Fruit fly (Drosophila melanogaster): Measurements from ENCODE around the gene CG1951.

CG1951 gene

DNA sequence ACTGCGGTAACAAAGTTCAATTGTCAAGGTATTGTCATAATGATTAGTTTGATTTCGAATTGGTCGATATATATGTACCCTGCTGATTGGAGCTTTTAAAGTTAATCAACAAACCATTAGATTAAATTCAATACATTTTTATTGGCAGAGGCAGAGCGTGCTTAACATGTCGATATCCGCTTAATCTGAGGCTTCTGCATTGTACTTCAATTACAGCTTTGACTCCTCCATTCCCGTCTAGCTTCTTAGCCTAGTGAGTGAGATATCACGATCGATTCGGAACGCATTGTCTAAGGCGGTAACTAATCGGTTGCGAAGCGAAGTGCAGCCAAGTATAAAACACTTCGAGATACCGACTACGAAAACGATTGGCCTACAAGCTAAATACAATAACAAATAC, 5.5 kb downstream of the CG1951 start, which contains the start of gene Ssl2:
TSS of gene Ssl2 (minus strand) at position 101 of the 400 bp plus-strand sequence.
- no peak for TF ChIP-seq CG17806 (tag; optimal IDR thresholded peaks at IDR 0.05)
- TF ChIP-seq Ets98B (GFP tag; IDR thresholded peaks at IDR 0.05): no peak
- TF ChIP-seq CG13204 (GFP tag; optimal IDR thresholded peaks at IDR 0.05): no peak
- no peak for TF ChIP-seq CG10348 (GFP tag; IDR thresholded peaks at IDR 0.05)
- TF ChIP-seq D1 (tag; optimal IDR thresholded peaks at IDR 0.05): no peak
- TF ChIP-seq CG8301 (tag; optimal IDR thresholded peaks at IDR 0.05): no peak
- no peak for TF ChIP-seq CG15710 (tag; optimal IDR thresholded peaks at IDR 0.05)
- TF ChIP-seq CG4496 (GFP tag; IDR thresholded peaks at IDR 0.05): no peak
- no peak for TF ChIP-seq Pif1B (GFP tag; optimal IDR thresholded peaks at IDR 0.05)
- TF ChIP-seq CG14655 (GFP tag; optimal IDR thresholded peaks at IDR 0.05): no peak
- no peak for TF ChIP-seq rn (GFP tag; IDR thresholded peaks at IDR 0.05)
- no peak for TF ChIP-seq CG12605 (GFP tag; IDR thresholded peaks at IDR 0.05)

DNA sequence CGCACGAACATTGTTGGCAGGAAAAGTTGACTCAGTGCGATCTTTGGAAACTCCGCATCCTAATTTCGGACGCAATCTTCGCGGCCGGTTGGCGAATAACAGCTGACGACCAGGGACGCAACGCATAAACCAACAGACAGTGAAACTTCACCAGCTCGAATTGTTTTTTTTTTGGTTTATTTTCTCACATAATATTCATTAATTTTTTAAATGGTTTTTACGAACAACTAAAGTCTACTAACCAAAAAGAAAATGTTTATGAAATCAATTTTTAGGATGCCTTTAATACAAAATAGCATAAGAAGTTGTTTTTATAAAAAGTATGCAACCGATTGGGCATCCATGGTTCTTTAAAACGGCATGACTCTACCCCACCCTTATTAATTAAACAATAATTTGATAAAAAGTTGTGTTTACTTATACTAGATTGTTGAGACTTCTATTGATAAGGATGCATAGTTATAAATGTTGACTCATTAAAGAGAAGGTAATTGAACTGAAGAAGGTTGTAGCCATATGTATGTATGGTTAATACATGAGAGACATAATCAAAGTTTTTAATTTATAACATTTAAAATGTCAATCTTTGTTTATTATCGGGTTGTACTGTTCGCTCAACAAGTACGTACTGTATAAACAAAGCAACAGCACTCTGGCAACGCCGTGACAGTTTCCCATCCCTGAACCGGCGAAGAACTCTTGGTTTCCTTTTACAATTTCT, 7.0 kb downstream of the CG1951 start, which contains the start of the genes beta4GalNAcTB and Cpsf100:
TSS of gene beta4GalNAcTB (minus strand) at position 100 of the 721 bp plus-strand sequence.
TSS of gene Cpsf100 (plus strand) at position 665 of the 721 bp plus-strand sequence.
- no peak for TF ChIP-seq CG13204 (GFP tag; optimal IDR thresholded peaks at IDR 0.05)
- TF ChIP-seq CG8301 (tag; optimal IDR thresholded peaks at IDR 0.05): peak; percentile 27
- no peak for TF ChIP-seq fd96Ca (GFP tag; IDR thresholded peaks at IDR 0.05)
- no peak for TF ChIP-seq CG12605 (GFP tag; IDR thresholded peaks at IDR 0.05)
- 0 out of 2 replicates have a peak, but pooled peaks have one; percentile 27 for TF ChIP-seq CG10348 (GFP tag; IDR thresholded peaks at IDR 0.05)
- no peak for TF ChIP-seq Pif1B (GFP tag; optimal IDR thresholded peaks at IDR 0.05)
- no peak for TF ChIP-seq gl (tag; optimal IDR thresholded peaks at IDR 0.05)
- no peak for TF ChIP-seq D1 (tag; optimal IDR thresholded peaks at IDR 0.05)
- TF ChIP-seq CG34367 (tag; optimal IDR thresholded peaks at IDR 0.05): peak; percentile 57
- TF ChIP-seq CG4496 (GFP tag; IDR thresholded peaks at IDR 0.05): peak; percentile 60
- TF ChIP-seq CG9948 (tag; optimal IDR thresholded peaks at IDR 0.05): peak; percentile 72
- TF ChIP-seq EcR (GFP tag; optimal IDR thresholded peaks at IDR 0.05): no peak
- TF ChIP-seq CG17806 (tag; optimal IDR thresholded peaks at IDR 0.05): peak; percentile 58
- TF ChIP-seq rn (GFP tag; IDR thresholded peaks at IDR 0.05): 0 out of 2 replicates have a peak, but pooled peaks have one; percentile 25
- peak; percentile 81 for TF ChIP-seq CG8159 (tag; optimal IDR thresholded peaks at IDR 0.05)
- peak; percentile 77 for TF ChIP-seq CG15710 (tag; optimal IDR thresholded peaks at IDR 0.05)
- TF ChIP-seq Pif1A (GFP tag; optimal IDR thresholded peaks at IDR 0.05): no peak
- 0 out of 2 replicates have a peak, but pooled peaks have one; percentile 22 for TF ChIP-seq Ets98B (GFP tag; IDR thresholded peaks at IDR 0.05)
- TF ChIP-seq CG32121 (GFP tag; IDR thresholded peaks at IDR 0.05): peak; percentile 31; the same call in 1 of the 2 replicates
- no peak for TF ChIP-seq CG14655 (GFP tag; optimal IDR thresholded peaks at IDR 0.05)
- peak; percentile 75 for TF ChIP-seq Snoo (tag; optimal IDR thresholded peaks at IDR 0.05)

- TF ChIP-seq Pif1A (GFP tag; optimal IDR thresholded peaks at IDR 0.05): no peak
- TF ChIP-seq CG4496 (GFP tag; IDR thresholded peaks at IDR 0.05): peak; percentile 40; the same call in 2 of the 3 replicates
- no peak for TF ChIP-seq CG9948 (tag; optimal IDR thresholded peaks at IDR 0.05)
- peak; percentile 30 for TF ChIP-seq CG15710 (tag; optimal IDR thresholded peaks at IDR 0.05)
- TF ChIP-seq Ets98B (GFP tag; IDR thresholded peaks at IDR 0.05): peak; percentile 46
- TF ChIP-seq CG13204 (GFP tag; optimal IDR thresholded peaks at IDR 0.05): no peak
- no peak for TF ChIP-seq D1 (tag; optimal IDR thresholded peaks at IDR 0.05)
- TF ChIP-seq CG34367 (tag; optimal IDR thresholded peaks at IDR 0.05): no peak
- peak; percentile 43 for TF ChIP-seq Snoo (tag; optimal IDR thresholded peaks at IDR 0.05)
- TF ChIP-seq CG32121 (GFP tag; IDR thresholded peaks at IDR 0.05): peak; percentile 49; the same call in 1 of the 2 replicates
- TF ChIP-seq CG14655 (GFP tag; optimal IDR thresholded peaks at IDR 0.05): peak; percentile 4
- no peak for TF ChIP-seq Pif1B (GFP tag; optimal IDR thresholded peaks at IDR 0.05)
- no peak for TF ChIP-seq CG8301 (tag; optimal IDR thresholded peaks at IDR 0.05)
- TF ChIP-seq EcR (GFP tag; optimal IDR thresholded peaks at IDR 0.05): peak; percentile 38
- no peak for TF ChIP-seq CG10348 (GFP tag; IDR thresholded peaks at IDR 0.05)
- no peak for TF ChIP-seq rn (GFP tag; IDR thresholded peaks at IDR 0.05)
- no peak for TF ChIP-seq CG17806 (tag; optimal IDR thresholded peaks at IDR 0.05)
- no peak for TF ChIP-seq fd96Ca (GFP tag; IDR thresholded peaks at IDR 0.05)
- no peak for TF ChIP-seq gl (tag; optimal IDR thresholded peaks at IDR 0.05)
- no peak for TF ChIP-seq CG12605 (GFP tag; IDR thresholded peaks at IDR 0.05)
- peak; percentile 46 for TF ChIP-seq CG8159 (tag; optimal IDR thresholded peaks at IDR 0.05)
These were observed 12.0 kb downstream of the CG1951 start, which contains the start of the genes Slu7 and Pkc98E for dm6 chr3R:29038960-29039581. Gene Slu7 (minus strand): TSS chr3R:29039071. Gene Pkc98E (plus strand): TSS chr3R:29039156.

- TF ChIP-seq Snoo (tag; optimal IDR thresholded peaks at IDR 0.05) (peak; percentile 25), CG4496 (GFP tag; IDR thresholded peaks at IDR 0.05) (peak; percentile 59; the same call in 2 of the 3 replicates), CG15710 (tag; optimal IDR thresholded peaks at IDR 0.05) (no peak), CG32121 (GFP tag; IDR thresholded peaks at IDR 0.05) (peak; percentile 53; the same call in 1 of the 2 replicates), Pif1A (GFP tag; optimal IDR thresholded peaks at IDR 0.05) (peak; percentile 55), fd96Ca (GFP tag; IDR thresholded peaks at IDR 0.05) (peak; percentile 12; the same call in 1 of the 3 replicates), gl (tag; optimal IDR thresholded peaks at IDR 0.05) (no peak), CG14655 (GFP tag; optimal IDR thresholded peaks at IDR 0.05) (no peak), Ets98B (GFP tag; IDR thresholded peaks at IDR 0.05) (peak; percentile 37; the same call in 1 of the 2 replicates), Pif1B (GFP tag; optimal IDR thresholded peaks at IDR 0.05) (peak; percentile 19)
These were observed 12.8 kb downstream of the CG1951 start for dm6 chr3R:29039704-29040430.

All from whole organism, pupa.